Fruit fly (Drosophila melanogaster) whole organism, embryonic: ENCODE measurements around the gene miple2.

Experiments
- Adf1 ChIP-seq: fragments of 200-800 bp; sonication (Bioruptor generic); IDR thresholded peaks from 2 replicates; pipeline ENCODE4 v1.3.6; 2022; ENCODE audit warnings: missing biosample characterization, missing genetic modification characterization
- Antp ChIP-seq: fragments of 200-800 bp; sonication (Bioruptor generic); optimal IDR thresholded peaks from 3 replicates; lab custom pipeline; 2016; ENCODE audit warnings: missing biosample characterization, missing genetic modification characterization
- Awh ChIP-seq: fragments of 200-800 bp; sonication (Bioruptor generic); IDR thresholded peaks from 2 replicates; pipeline ENCODE4, ENCODE4 v1.3.6; 2022; ENCODE audit warnings: missing biosample characterization, missing genetic modification characterization
- B-H1 ChIP-seq: fragments of 200-800 bp; sonication (Bioruptor generic); IDR thresholded peaks from 3 replicates; pipeline ENCODE4 v1.3.6; 2022; ENCODE audit warnings: missing biosample characterization, missing genetic modification characterization
- Bgb ChIP-seq: fragments of 200-800 bp; sonication (Bioruptor generic); IDR thresholded peaks from 2 replicates; pipeline ENCODE4 v1.3.6; 2022; ENCODE audit warnings: missing biosample characterization, missing genetic modification characterization; ENCODE audit not compliant: partially characterized antibody
- CG10274 ChIP-seq: fragments of 200-800 bp; sonication (Bioruptor generic); optimal IDR thresholded peaks from 3 replicates; lab custom pipeline; 2017; ENCODE audit warnings: missing biosample characterization, mild to moderate bottlenecking, missing genetic modification characterization
- CG10321 ChIP-seq: fragments of 200-800 bp; sonication (Bioruptor generic); IDR thresholded peaks from 2 replicates; pipeline ENCODE4 v1.3.6; 2022; ENCODE audit warnings: missing biosample characterization, missing genetic modification characterization
- CG10959 ChIP-seq: fragments of 200-800 bp; sonication (Bioruptor generic); IDR thresholded peaks from 2 replicates; pipeline ENCODE4 v1.3.6; 2022; ENCODE audit warnings: missing biosample characterization, missing genetic modification characterization
- CG12219 ChIP-seq: fragments of 200-800 bp; sonication (Bioruptor generic); optimal IDR thresholded peaks from 3 replicates; lab custom pipeline; 2018; ENCODE audit warnings: missing biosample characterization, mild to moderate bottlenecking, missing genetic modification characterization
- CG13775 ChIP-seq: fragments of 200-800 bp; sonication (Bioruptor generic); optimal IDR thresholded peaks from 3 replicates; lab custom pipeline; 2017; ENCODE audit warnings: missing biosample characterization, mild to moderate bottlenecking, missing genetic modification characterization
- CG14667 ChIP-seq: fragments of 200-800 bp; sonication (Bioruptor generic); IDR thresholded peaks from 2 replicates; pipeline ENCODE4 v1.3.6; 2022; ENCODE audit warnings: missing biosample characterization, missing genetic modification characterization
- CG16815 ChIP-seq: fragments of 200-800 bp; sonication (Bioruptor generic); optimal IDR thresholded peaks from 3 replicates; lab custom pipeline; 2017; ENCODE audit warnings: missing biosample characterization, mild to moderate bottlenecking, missing genetic modification characterization
- CG17359 ChIP-seq: fragments of 200-800 bp; sonication (Bioruptor generic); optimal IDR thresholded peaks from 3 replicates; lab custom pipeline; 2018; ENCODE audit warnings: missing biosample characterization, mild to moderate bottlenecking, missing genetic modification characterization, moderate library complexity
- CG2199 ChIP-seq: fragments of 200-800 bp; sonication (Bioruptor generic); IDR thresholded peaks from 3 replicates; pipeline ENCODE4 v1.3.6; 2022; ENCODE audit warnings: missing biosample characterization, missing genetic modification characterization
- CG3163 ChIP-seq: fragments of 200-800 bp; sonication (Bioruptor generic); optimal IDR thresholded peaks from 3 replicates; lab custom pipeline; 2016; ENCODE audit warnings: missing biosample characterization, missing genetic modification characterization
- CG32532 ChIP-seq: fragments of 200-800 bp; sonication (Bioruptor generic); IDR thresholded peaks from 2 replicates; pipeline ENCODE4 v1.3.6; 2022; ENCODE audit warnings: missing biosample characterization, missing genetic modification characterization
- CG33213 ChIP-seq: fragments of 200-800 bp; sonication (Bioruptor generic); optimal IDR thresholded peaks from 3 replicates; lab custom pipeline; 2016; ENCODE audit warnings: missing biosample characterization, missing genetic modification characterization
- CG34376 ChIP-seq: fragments of 200-800 bp; sonication (Bioruptor generic); optimal IDR thresholded peaks from 2 replicates; lab custom pipeline; 2018; ENCODE audit warnings: missing biosample characterization, mild to moderate bottlenecking, missing genetic modification characterization
- CG42726 ChIP-seq: fragments of 200-800 bp; sonication (Bioruptor generic); IDR thresholded peaks from 2 replicates; pipeline ENCODE4 v1.3.6; 2022; ENCODE audit warnings: missing biosample characterization, missing genetic modification characterization; ENCODE audit not compliant: partially characterized antibody
- CG6272 ChIP-seq: fragments of 200-800 bp; sonication (Bioruptor generic); IDR thresholded peaks from 2 replicates; pipeline ENCODE4 v1.3.6; 2022; ENCODE audit warnings: missing biosample characterization, missing genetic modification characterization
- CrebB ChIP-seq: fragments of 200-800 bp; sonication (Bioruptor generic); optimal IDR thresholded peaks from 3 replicates; lab custom pipeline; 2018; ENCODE audit warnings: missing biosample characterization, mild to moderate bottlenecking, missing genetic modification characterization
- Dad ChIP-seq: fragments of 200-800 bp; sonication (Bioruptor generic); optimal IDR thresholded peaks from 3 replicates; lab custom pipeline; 2016; ENCODE audit warnings: missing biosample characterization, missing genetic modification characterization
- Dll ChIP-seq: fragments of 200-800 bp; sonication (Bioruptor generic); IDR thresholded peaks from 4 replicates; pipeline ENCODE4 v1.3.6; 2022; ENCODE audit warnings: missing biosample characterization, missing genetic modification characterization; ENCODE audit not compliant: partially characterized antibody
- Drgx ChIP-seq: fragments of 200-800 bp; sonication (Bioruptor generic); IDR thresholded peaks from 2 replicates; pipeline ENCODE4 v1.3.6; 2022; ENCODE audit warnings: missing biosample characterization, missing genetic modification characterization
- Eip74EF ChIP-seq, 2 experiments: fragments of 200-800 bp in 1 of 2; fragments of >200 bp in 1 of 2; sonication (Bioruptor generic) in 1 of 2; optimal IDR thresholded peaks; 2 replicates each; lab custom pipeline; 2017 to 2019; ENCODE audit warnings: missing biosample characterization in 2 of 2, missing genetic modification characterization in 2 of 2, mild to moderate bottlenecking in 1 of 2, moderate library complexity in 1 of 2
- Ets97D ChIP-seq: fragments of 200-800 bp; sonication (Bioruptor generic); optimal IDR thresholded peaks from 3 replicates; lab custom pipeline; 2016; ENCODE audit warnings: missing biosample characterization, missing genetic modification characterization
- H2.0 ChIP-seq: fragments of 200-800 bp; sonication (Bioruptor generic); IDR thresholded peaks from 2 replicates; pipeline ENCODE4 v1.3.6; 2022; ENCODE audit warnings: missing biosample characterization, missing genetic modification characterization
- HLH3B ChIP-seq: fragments of 200-800 bp; sonication (Bioruptor generic); IDR thresholded peaks from 2 replicates; pipeline ENCODE4 v1.3.6; 2022; ENCODE audit warnings: missing biosample characterization, missing genetic modification characterization
- HLH4C ChIP-seq: fragments of 200-800 bp; sonication (Bioruptor generic); IDR thresholded peaks from 3 replicates; pipeline ENCODE4 v1.3.6; 2022; ENCODE audit warnings: missing biosample characterization, missing genetic modification characterization; ENCODE audit not compliant: partially characterized antibody
- MTF-1 ChIP-seq: fragments of 200-800 bp; sonication (Bioruptor generic); optimal IDR thresholded peaks from 2 replicates; lab custom pipeline; 2018; ENCODE audit warnings: missing biosample characterization, mild to moderate bottlenecking, missing genetic modification characterization, borderline replicate concordance
- Ssrp ChIP-seq: fragments of 200-800 bp; sonication (Bioruptor generic); optimal IDR thresholded peaks from 2 replicates; lab custom pipeline; 2018; ENCODE audit warnings: missing biosample characterization, mild to moderate bottlenecking, missing genetic modification characterization, moderate library complexity
- Stat92E ChIP-seq, 3 experiments: fragments of >200 bp in 2 of 3; fragments of 200-800 bp in 1 of 3; sonication (Bioruptor generic) in 1 of 3; optimal IDR thresholded peaks; 2 replicates each; lab custom pipeline; 2017 to 2019; ENCODE audit warnings: missing biosample characterization in 3 of 3, missing genetic modification characterization in 3 of 3, mild to moderate bottlenecking in 1 of 3, moderate library complexity in 1 of 3
- Vsx1 ChIP-seq: fragments of 200-800 bp; sonication (Bioruptor generic); optimal IDR thresholded peaks from 2 replicates; lab custom pipeline; 2017; ENCODE audit warnings: missing biosample characterization, mild to moderate bottlenecking, missing genetic modification characterization, missing genetic modification reagents
- ara ChIP-seq: fragments of 200-800 bp; sonication (Bioruptor generic); IDR thresholded peaks from 2 replicates; pipeline ENCODE4 v1.3.6; 2022; ENCODE audit warnings: missing biosample characterization, missing genetic modification characterization
- chinmo ChIP-seq: fragments of 200-800 bp; sonication (Bioruptor generic); IDR thresholded peaks from 4 replicates; pipeline ENCODE4 v1.3.6; 2022; ENCODE audit warnings: missing biosample characterization, missing genetic modification characterization; ENCODE audit not compliant: partially characterized antibody
- ftz-f1 ChIP-seq: fragments of 200-800 bp; sonication (Bioruptor generic); optimal IDR thresholded peaks from 2 replicates; lab custom pipeline; 2016; ENCODE audit warnings: missing biosample characterization, missing genetic modification characterization
- jing ChIP-seq: fragments of 200-800 bp; sonication (Bioruptor generic); optimal IDR thresholded peaks from 2 replicates; lab custom pipeline; 2018; ENCODE audit warnings: missing biosample characterization, mild to moderate bottlenecking, missing genetic modification characterization
- nau ChIP-seq: fragments of 200-800 bp; sonication (Bioruptor generic); optimal IDR thresholded peaks from 3 replicates; lab custom pipeline; 2017; ENCODE audit warnings: missing biosample characterization, mild to moderate bottlenecking, missing genetic modification characterization, missing genetic modification reagents
- nom ChIP-seq: fragments of 200-800 bp; sonication (Bioruptor generic); optimal IDR thresholded peaks from 2 replicates; lab custom pipeline; 2017; ENCODE audit warnings: missing biosample characterization, missing genetic modification characterization, mild to moderate bottlenecking, moderate library complexity, missing genetic modification reagents
- pfk ChIP-seq: fragments of 200-800 bp; sonication (Bioruptor generic); optimal IDR thresholded peaks from 2 replicates; lab custom pipeline; 2018; ENCODE audit warnings: missing biosample characterization, mild to moderate bottlenecking, missing genetic modification characterization, moderate library complexity
- phol ChIP-seq: fragments of 200-800 bp; sonication (Bioruptor generic); optimal IDR thresholded peaks from 3 replicates; lab custom pipeline; 2018; ENCODE audit warnings: missing biosample characterization, mild to moderate bottlenecking, missing genetic modification characterization, moderate library complexity
- salm ChIP-seq: fragments of 200-800 bp; sonication (Bioruptor generic); optimal IDR thresholded peaks from 2 replicates; lab custom pipeline; 2018; ENCODE audit warnings: missing biosample characterization, mild to moderate bottlenecking, missing genetic modification characterization
- sug ChIP-seq: fragments of 200-800 bp; optimal IDR thresholded peaks from 2 replicates; lab custom pipeline; 2019; ENCODE audit warnings: missing biosample characterization, mild to moderate bottlenecking, missing genetic modification characterization, moderate library complexity
- tll ChIP-seq, 2 experiments: fragments of 200-800 bp in 1 of 2; fragments of >200 bp in 1 of 2; sonication (Bioruptor generic) in 1 of 2; optimal IDR thresholded peaks; 2 replicates each; lab custom pipeline; 2017 to 2019; ENCODE audit warnings: missing biosample characterization in 2 of 2, missing genetic modification characterization in 2 of 2, mild to moderate bottlenecking in 1 of 2, moderate library complexity in 1 of 2
- tup ChIP-seq: fragments of 200-800 bp; sonication (Bioruptor generic); optimal IDR thresholded peaks from 2 replicates; lab custom pipeline; 2016; ENCODE audit warnings: missing biosample characterization, mild to moderate bottlenecking, missing genetic modification characterization, moderate library complexity

The miple2 gene

DNA sequence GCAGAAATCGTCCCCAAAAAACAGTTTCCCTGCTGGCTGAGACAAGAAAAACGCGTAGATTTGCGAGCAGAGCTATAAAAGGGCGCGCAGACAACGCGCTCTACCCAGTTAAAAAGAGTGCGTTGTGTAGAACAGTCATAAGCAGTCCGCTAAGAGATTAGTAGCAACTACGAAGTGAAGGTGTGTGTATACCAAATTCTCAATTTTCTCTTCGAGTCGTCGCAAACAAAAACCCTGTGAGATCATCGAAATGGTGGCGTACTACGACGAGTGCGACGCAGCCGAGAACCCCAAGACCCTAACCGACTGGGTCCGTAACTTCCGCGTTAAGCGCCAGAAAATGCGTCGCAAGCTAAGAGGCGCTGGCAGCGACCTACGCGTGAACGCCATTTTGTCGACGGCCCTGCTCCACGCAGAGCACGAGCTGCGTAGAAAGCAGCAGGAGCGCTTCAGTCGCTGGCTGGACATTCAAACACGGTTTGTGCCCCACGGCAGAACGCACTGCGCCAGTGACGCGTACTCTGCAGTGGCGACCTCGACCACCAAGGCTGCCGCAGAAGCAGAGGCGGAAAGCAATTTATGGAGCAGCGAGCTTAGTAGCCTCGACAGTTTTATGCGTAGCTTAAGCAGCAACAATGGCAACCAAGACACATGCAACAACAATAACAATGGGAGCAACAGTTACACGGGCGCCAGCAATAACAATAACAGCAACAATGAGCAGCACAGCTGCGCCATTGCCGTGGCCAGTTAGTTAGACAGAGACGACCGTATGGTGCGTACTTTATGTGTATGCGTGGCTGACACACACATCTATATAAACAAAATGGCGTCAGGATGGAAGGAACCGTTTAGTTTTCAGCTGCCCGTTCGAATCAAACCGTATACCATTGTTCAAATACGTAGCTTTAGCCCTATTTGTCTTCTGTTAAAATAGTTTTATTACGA is 46.7 kb upstream of the miple2 start (continued):
- TF ChIP-seq Ssrp (tag; lab: Kevin White, UChicago) (peak; percentile 57), CG17359 (tag; lab: Kevin White, UChicago) (peak; percentile 10), CG16815 (GFP tag; lab: Kevin White, UChicago) (no peak), CG3163 (GFP tag; lab: Kevin White, UChicago) (peak; percentile 20), CG34376 (GFP tag; lab: Kevin White, UChicago) (peak; percentile 64), pfk (GFP tag; lab: Kevin White, UChicago) (peak; percentile 33), Awh (GFP tag; lab: Robert Waterston, UW) (peak; percentile 32; the same call in 1 of the 2 replicates), ara (GFP tag; lab: Robert Waterston, UW) (peak; percentile 44), tll (GFP tag; optimal IDR thresholded peaks at IDR 0.05; lab: Kevin White, UChicago) (no peak), B-H1 (GFP tag; lab: Robert Waterston, UW) (peak; percentile 46; the same call in 1 of the 3 replicates), tup (peak; percentile 14), CG6272 (0 out of 2 replicates have a peak, but pooled peaks have one; percentile 21), Bgb (GFP tag; lab: Robert Waterston, UW) (peak; percentile 65), CG10959 (GFP tag; lab: Robert Waterston, UW) (peak; percentile 9; the same call in 1 of the 2 replicates), CrebB (tag; lab: Kevin White, UChicago) (peak; percentile 1), Eip74EF (GFP tag; optimal IDR thresholded peaks at IDR 0.05; lab: Kevin White, UChicago) (peak in 1 of 2 experiments; percentile 81), Drgx (GFP tag; lab: Robert Waterston, UW) (peak; percentile 37; the same call in 1 of the 2 replicates), CG13775 (GFP tag; lab: Kevin White, UChicago) (peak; percentile 29), HLH3B (peak; percentile 11; the same call in 1 of the 2 replicates), Dad (GFP tag; lab: Kevin White, UChicago) (no peak), CG10321 (GFP tag; lab: Robert Waterston, UW) (peak; percentile 96), Stat92E (GFP tag; optimal IDR thresholded peaks at IDR 0.05; lab: Kevin White, UChicago) (peak in 1 of 3 experiments; percentile 10), CG14667 (GFP tag; lab: Robert Waterston, UW) (no peak), CG32532 (GFP tag; lab: Robert Waterston, UW) (peak; percentile 32; the same call in 1 of the 2 replicates), CG2199 (peak; percentile 74; the same call in 1 of the 3 replicates), jing (GFP tag; lab: Kevin White, UChicago) (no peak), salm (peak; percentile 3), CG12219 (GFP tag; lab: Kevin White, UChicago) (peak; percentile 21), Antp (GFP tag; lab: Kevin White, UChicago) (peak; percentile 38), CG10274 (GFP tag; lab: Kevin White, UChicago) (no peak), Vsx1 (no peak), sug (peak; percentile 44), nom (peak; percentile 78), phol (tag; lab: Kevin White, UChicago) (peak; percentile 97), Ets97D (GFP tag; lab: Kevin White, UChicago) (no peak), MTF-1 (GFP tag; lab: Kevin White, UChicago) (peak; percentile 57), HLH4C (GFP tag; lab: Robert Waterston, UW) (peak; percentile 43; the same call in 1 of the 3 replicates), chinmo (GFP tag; lab: Robert Waterston, UW) (peak; percentile 68; the same call in 3 of the 4 replicates), CG33213 (GFP tag; lab: Kevin White, UChicago) (peak; percentile 2), Adf1 (GFP tag; lab: Robert Waterston, UW) (peak; percentile 73), Dll (GFP tag; lab: Robert Waterston, UW) (peak; percentile 32; the same call in 1 of the 4 replicates), H2.0 (0 out of 2 replicates have a peak, but pooled peaks have one; percentile 10), CG42726 (GFP tag; lab: Robert Waterston, UW) (peak; percentile 70), nau (no peak), ftz-f1 (GFP tag; lab: Kevin White, UChicago) (peak; percentile 89)
